Fruit fly (Drosophila melanogaster) whole organism, embryonic: Measurements from ENCODE around the gene CG14695.

ENCODE experiments used
- Ada2b ChIP-seq: fragments of 200-800 bp; sonication (Bioruptor generic); IDR thresholded peaks from 2 replicates; pipeline ENCODE4 v1.3.6; 2022; ENCODE audit warnings: missing biosample characterization, missing genetic modification characterization
- Atf3 ChIP-seq: fragments of 200-800 bp; sonication (Bioruptor generic); optimal IDR thresholded peaks from 3 replicates; lab custom pipeline; 2016; ENCODE audit warnings: missing biosample characterization, missing genetic modification characterization
- Atf6 ChIP-seq: fragments of 200-800 bp; sonication (Bioruptor generic); IDR thresholded peaks from 2 replicates; pipeline ENCODE4 v1.3.6; 2022; ENCODE audit warnings: missing biosample characterization, missing genetic modification characterization
- CG10209 ChIP-seq: fragments of 200-800 bp; sonication (Bioruptor generic); optimal IDR thresholded peaks from 3 replicates; lab custom pipeline; 2017; ENCODE audit warnings: missing biosample characterization, mild to moderate bottlenecking, missing genetic modification characterization, missing genetic modification reagents
- CG10979 ChIP-seq: fragments of 200-800 bp; sonication (Bioruptor generic); optimal IDR thresholded peaks from 2 replicates; lab custom pipeline; 2018; ENCODE audit warnings: missing biosample characterization, mild to moderate bottlenecking, missing genetic modification characterization, moderate library complexity
- CG14667 ChIP-seq: fragments of 200-800 bp; sonication (Bioruptor generic); IDR thresholded peaks from 2 replicates; pipeline ENCODE4 v1.3.6; 2022; ENCODE audit warnings: missing biosample characterization, missing genetic modification characterization
- CG1529 ChIP-seq: fragments of 200-800 bp; sonication (Bioruptor generic); optimal IDR thresholded peaks from 3 replicates; lab custom pipeline; 2018; ENCODE audit warnings: missing biosample characterization, missing genetic modification characterization
- CG17568 ChIP-seq: fragments of 200-800 bp; sonication (Bioruptor generic); optimal IDR thresholded peaks from 2 replicates; lab custom pipeline; 2018; ENCODE audit warnings: missing biosample characterization, mild to moderate bottlenecking, missing genetic modification characterization, moderate library complexity
- CG17612 ChIP-seq: fragments of 200-800 bp; sonication (Bioruptor generic); IDR thresholded peaks from 2 replicates; pipeline ENCODE4 v1.3.6; 2022; ENCODE audit warnings: missing biosample characterization, missing genetic modification characterization
- CG18764 ChIP-seq: fragments of 200-800 bp; sonication (Bioruptor generic); optimal IDR thresholded peaks from 3 replicates; lab custom pipeline; 2016; ENCODE audit warnings: missing biosample characterization, missing genetic modification characterization
- CG4854 ChIP-seq: fragments of 200-800 bp; sonication (Bioruptor generic); optimal IDR thresholded peaks from 2 replicates; lab custom pipeline; 2016; ENCODE audit warnings: missing biosample characterization, missing genetic modification characterization, inconsistent platforms
- CG6254 ChIP-seq: fragments of 200-800 bp; sonication (Bioruptor generic); optimal IDR thresholded peaks from 3 replicates; lab custom pipeline; 2017; ENCODE audit warnings: mild to moderate bottlenecking, missing biosample characterization, missing genetic modification reagents, missing genetic modification characterization
- Dp ChIP-seq: fragments of 200-800 bp; sonication (Bioruptor generic); optimal IDR thresholded peaks from 2 replicates; lab custom pipeline; 2018; ENCODE audit warnings: missing biosample characterization, mild to moderate bottlenecking, missing genetic modification characterization, moderate library complexity
- Drgx ChIP-seq: fragments of 200-800 bp; sonication (Bioruptor generic); IDR thresholded peaks from 2 replicates; pipeline ENCODE4 v1.3.6; 2022; ENCODE audit warnings: missing biosample characterization, missing genetic modification characterization
- Hr3 ChIP-seq: fragments of 200-800 bp; sonication (Bioruptor generic); optimal IDR thresholded peaks from 3 replicates; lab custom pipeline; 2016; ENCODE audit warnings: missing biosample characterization, missing genetic modification characterization
- Hr51 ChIP-seq, 2 experiments: fragments of 200-800 bp; sonication (Bioruptor generic); optimal IDR thresholded peaks; 2 replicates in 1 of 2; 3 replicates in 1 of 2; lab custom pipeline; 2016 to 2018; ENCODE audit warnings: missing biosample characterization in 2 of 2, missing genetic modification characterization in 2 of 2, mild to moderate bottlenecking in 1 of 2, moderate library complexity in 1 of 2
- Mes4 ChIP-seq: fragments of 200-800 bp; sonication (Bioruptor generic); optimal IDR thresholded peaks from 2 replicates; lab custom pipeline; 2016; ENCODE audit warnings: missing biosample characterization, missing genetic modification characterization
- Ravus ChIP-seq: fragments of 200-800 bp; sonication (Bioruptor generic); IDR thresholded peaks from 2 replicates; pipeline ENCODE4 v1.3.6; 2022; ENCODE audit warnings: missing biosample characterization, missing genetic modification characterization
- bcd ChIP-seq: fragments of 200-800 bp; sonication (Bioruptor generic); optimal IDR thresholded peaks from 2 replicates; lab custom pipeline; 2017; ENCODE audit warnings: missing biosample characterization, mild to moderate bottlenecking, missing genetic modification characterization
- bsh ChIP-seq, 2 experiments: fragments of 200-800 bp; sonication (Bioruptor generic); optimal IDR thresholded peaks; 2 replicates each; lab custom pipeline; 2017 to 2018; ENCODE audit warnings: mild to moderate bottlenecking in 2 of 2, missing biosample characterization in 2 of 2, missing genetic modification characterization in 2 of 2, moderate library complexity in 1 of 2
- chif ChIP-seq, 2 experiments: fragments of 200-800 bp; sonication (Bioruptor generic); optimal IDR thresholded peaks; 3 replicates each; lab custom pipeline; 2016; ENCODE audit warnings: missing biosample characterization in 2 of 2, missing genetic modification characterization in 2 of 2
- cwo ChIP-seq: fragments of 200-800 bp; sonication (Bioruptor generic); optimal IDR thresholded peaks from 3 replicates; lab custom pipeline; 2017; ENCODE audit warnings: missing biosample characterization, missing genetic modification characterization, mild to moderate bottlenecking, moderate library complexity, missing genetic modification reagents
- esg ChIP-seq: fragments of 200-800 bp; sonication (Bioruptor generic); conservative IDR thresholded peaks from 2 replicates; pipeline ENCODE4 v1.3.6; 2022; ENCODE audit warnings: missing biosample characterization, missing genetic modification characterization
- fd64A ChIP-seq: fragments of 200-800 bp; sonication (Bioruptor generic); optimal IDR thresholded peaks from 3 replicates; lab custom pipeline; 2018; ENCODE audit warnings: missing biosample characterization, mild to moderate bottlenecking, missing genetic modification characterization
- gce ChIP-seq: fragments of 200-800 bp; sonication (Bioruptor generic); IDR thresholded peaks from 3 replicates; pipeline ENCODE4 v1.3.6; 2022; ENCODE audit warnings: missing biosample characterization, missing genetic modification characterization
- gsb-n ChIP-seq: fragments of 200-800 bp; sonication (Bioruptor generic); optimal IDR thresholded peaks from 3 replicates; lab custom pipeline; 2018; ENCODE audit warnings: missing biosample characterization, mild to moderate bottlenecking, missing genetic modification characterization
- h ChIP-seq: fragments of >200 bp; optimal IDR thresholded peaks from 2 replicates; lab custom pipeline; 2017
- hbn ChIP-seq: fragments of 200-800 bp; sonication (Bioruptor generic); IDR thresholded peaks from 2 replicates; pipeline ENCODE4 v1.3.6; 2022; ENCODE audit warnings: missing biosample characterization, missing genetic modification characterization; ENCODE audit not compliant: partially characterized antibody
- lab ChIP-seq: fragments of 200-800 bp; sonication (Bioruptor generic); optimal IDR thresholded peaks from 3 replicates; lab custom pipeline; 2017; ENCODE audit warnings: missing biosample characterization, missing genetic modification characterization, mild to moderate bottlenecking, moderate library complexity, missing genetic modification reagents
- lmd ChIP-seq: fragments of 200-800 bp; sonication (Bioruptor generic); IDR thresholded peaks from 2 replicates; pipeline ENCODE4 v1.3.6; 2022; ENCODE audit warnings: missing biosample characterization, missing genetic modification characterization
- maf-S ChIP-seq: fragments of 200-800 bp; sonication (Bioruptor generic); optimal IDR thresholded peaks from 2 replicates; lab custom pipeline; 2016; ENCODE audit warnings: missing biosample characterization, missing genetic modification characterization
- nom ChIP-seq: fragments of 200-800 bp; sonication (Bioruptor generic); optimal IDR thresholded peaks from 2 replicates; lab custom pipeline; 2017; ENCODE audit warnings: missing biosample characterization, missing genetic modification characterization, mild to moderate bottlenecking, moderate library complexity, missing genetic modification reagents
- odd ChIP-seq: fragments of 200-800 bp; sonication (Bioruptor generic); optimal IDR thresholded peaks from 2 replicates; lab custom pipeline; 2017; ENCODE audit warnings: missing biosample characterization, mild to moderate bottlenecking, missing genetic modification characterization
- prd ChIP-seq, 3 experiments: fragments of >200 bp in 2 of 3; fragments of 200-800 bp in 1 of 3; sonication (Bioruptor generic) in 1 of 3; optimal IDR thresholded peaks in 2 of 3; IDR thresholded peaks in 1 of 3; 2 replicates in 2 of 3; 3 replicates in 1 of 3; pipeline versions ENCODE4 v1.3.6 to Lab custom; 2017 to 2022; ENCODE audit warnings: missing biosample characterization in 1 of 3, missing genetic modification characterization in 1 of 3
- slp2 ChIP-seq: fragments of 200-800 bp; sonication (Bioruptor generic); optimal IDR thresholded peaks from 2 replicates; lab custom pipeline; 2016; ENCODE audit warnings: missing biosample characterization, missing genetic modification characterization
- twi ChIP-seq: fragments of 200-800 bp; optimal IDR thresholded peaks from 2 replicates; lab custom pipeline; 2019; ENCODE audit warnings: missing biosample characterization, mild to moderate bottlenecking, missing genetic modification characterization, moderate library complexity
- vnd ChIP-seq: fragments of 200-800 bp; sonication (Bioruptor generic); IDR thresholded peaks from 3 replicates; pipeline ENCODE4 v1.3.6; 2022; ENCODE audit warnings: missing biosample characterization, missing genetic modification characterization; ENCODE audit not compliant: partially characterized antibody
- yki ChIP-seq: fragments of >200 bp; optimal IDR thresholded peaks from 3 replicates; lab custom pipeline; 2018
- zf30C ChIP-seq: fragments of 200-800 bp; sonication (Bioruptor generic); optimal IDR thresholded peaks from 3 replicates; lab custom pipeline; 2018; ENCODE audit warnings: missing biosample characterization, mild to moderate bottlenecking, missing genetic modification characterization

The CG14695 gene

DNA sequence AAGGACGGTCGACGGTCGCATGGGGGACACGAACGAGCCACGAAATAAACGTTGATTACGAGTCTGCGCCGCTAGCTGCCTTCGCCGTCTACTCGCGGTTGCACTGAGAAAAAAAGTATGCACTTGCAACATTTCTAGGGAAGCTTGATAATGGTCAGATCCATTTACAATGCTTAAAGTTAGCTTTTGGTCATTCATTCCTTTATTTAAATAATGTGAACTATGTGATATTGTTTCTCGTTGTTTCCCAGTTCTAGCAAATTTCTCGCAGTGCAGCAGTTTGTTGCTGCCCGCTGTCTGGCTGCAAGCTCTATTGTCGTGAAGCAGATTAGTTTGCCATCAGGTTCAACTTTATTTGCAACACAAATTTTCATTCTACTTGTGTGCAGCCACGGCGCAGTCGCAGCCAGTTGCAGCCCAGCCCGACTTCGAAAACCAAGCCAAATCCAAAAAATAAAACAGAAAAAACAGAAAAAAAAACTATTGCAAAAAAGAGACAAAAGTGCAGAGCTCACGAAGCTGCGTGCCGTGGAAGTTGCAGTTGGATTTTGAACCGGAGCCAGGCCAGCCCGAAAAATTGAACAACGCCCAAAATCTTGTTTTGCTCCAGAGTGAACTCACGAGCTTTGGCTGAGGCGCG, 46.5 kb downstream of the CG14695 start (continued):
- no peak for TF ChIP-seq CG17612 (GFP tag; lab: Robert Waterston, UW)
- TF ChIP-seq odd (GFP tag; lab: Kevin White, UChicago) = no peak
- no peak for TF ChIP-seq Hr3 (GFP tag; lab: Kevin White, UChicago)
- TF ChIP-seq CG10209 (GFP tag; lab: Kevin White, UChicago) = no peak
- TF ChIP-seq Mes4 (GFP tag; lab: Kevin White, UChicago) = no peak
- no peak for TF ChIP-seq twi
- peak; percentile 96 for TF ChIP-seq Drgx (GFP tag; lab: Robert Waterston, UW)
- TF ChIP-seq CG14667 (GFP tag; lab: Robert Waterston, UW) = no peak
- TF ChIP-seq hbn (GFP tag; lab: Robert Waterston, UW) = no peak
- TF ChIP-seq prd (optimal IDR thresholded peaks at IDR 0.05; lab: Kevin White, UChicago) = no peak
- peak; percentile 47; the same call in 2 of the 3 replicates for TF ChIP-seq prd (GFP tag; IDR thresholded peaks at IDR 0.05; lab: Robert Waterston, UW)
- TF ChIP-seq CG1529 (GFP tag; lab: Kevin White, UChicago) = no peak
- no peak for TF ChIP-seq h
- no peak for TF ChIP-seq Ravus
- no peak for TF ChIP-seq maf-S (GFP tag; lab: Kevin White, UChicago)
- no peak for TF ChIP-seq vnd
- TF ChIP-seq CG17568 (GFP tag; lab: Kevin White, UChicago) = no peak
- no peak for TF ChIP-seq lab (GFP tag; lab: Kevin White, UChicago)
- no peak for TF ChIP-seq zf30C (GFP tag; lab: Kevin White, UChicago)
- no peak for TF ChIP-seq yki (lab: Kevin White, UChicago)
- no peak for TF ChIP-seq gce (GFP tag; lab: Robert Waterston, UW)
- TF ChIP-seq CG6254 (GFP tag; lab: Kevin White, UChicago) = no peak
- peak in 1 of 2 experiments; percentile 67 for TF ChIP-seq bsh (GFP tag; optimal IDR thresholded peaks at IDR 0.05; lab: Kevin White, UChicago)
- no peak for TF ChIP-seq esg (GFP tag; lab: Robert Waterston, UW)
- no peak for TF ChIP-seq gsb-n (tag; lab: Kevin White, UChicago)
- TF ChIP-seq CG4854 (GFP tag; lab: Kevin White, UChicago) = no peak
- no peak for TF ChIP-seq cwo (GFP tag; lab: Kevin White, UChicago)
- TF ChIP-seq CG10979 = peak; percentile 27
- TF ChIP-seq Atf3 (GFP tag; lab: Kevin White, UChicago) = no peak
- peak in 1 of 2 experiments; percentile 10 for TF ChIP-seq chif (GFP tag; optimal IDR thresholded peaks at IDR 0.05; lab: Kevin White, UChicago)
- TF ChIP-seq slp2 = no peak
- TF ChIP-seq fd64A (GFP tag; lab: Kevin White, UChicago) = no peak
- TF ChIP-seq Atf6 (GFP tag; lab: Robert Waterston, UW) = no peak
- no peak for TF ChIP-seq CG18764
- no peak for TF ChIP-seq Hr51 (GFP tag; optimal IDR thresholded peaks at IDR 0.05; lab: Kevin White, UChicago)
- no peak for TF ChIP-seq Dp (GFP tag; lab: Kevin White, UChicago)
- no peak for TF ChIP-seq bcd (GFP tag; lab: Kevin White, UChicago)

DNA sequence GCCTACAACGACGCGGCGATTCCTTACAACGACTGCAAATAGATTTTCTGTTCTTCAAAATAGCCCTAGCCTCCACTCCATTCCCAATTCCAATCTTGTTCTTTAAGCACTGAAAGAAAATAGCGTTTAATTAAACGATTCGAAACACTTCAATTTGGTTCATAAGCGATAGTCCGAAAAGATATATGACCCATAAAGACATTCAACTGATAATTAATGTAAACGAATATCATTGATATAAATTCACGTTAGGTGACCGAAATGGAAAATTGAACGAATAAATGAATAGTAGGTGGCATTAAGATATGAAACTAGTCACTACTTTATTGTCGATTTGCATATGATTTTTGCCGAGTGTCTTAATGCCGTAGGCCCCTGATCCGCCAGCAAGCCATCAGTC, 49.4 kb downstream of the CG14695 start:
- TF ChIP-seq lmd (GFP tag; lab: Robert Waterston, UW) (no peak), Ada2b (GFP tag; lab: Robert Waterston, UW) (no peak), nom (GFP tag; lab: Kevin White, UChicago) (peak; percentile 11), bsh (GFP tag; optimal IDR thresholded peaks at IDR 0.05; lab: Kevin White, UChicago) (peak in 1 of 2 experiments; percentile 40)
- TF ChIP-seq, all 482 proteins: peak for 2
